Fruit fly (Drosophila melanogaster) whole organism, embryonic: ENCODE results near the gene mRpL51.

Experiments used
- C15 ChIP-seq: fragments of 200-800 bp; sonication (Bioruptor generic); IDR thresholded peaks from 3 replicates; pipeline ENCODE4 v1.3.6; 2022; ENCODE audit warnings: missing biosample characterization, missing genetic modification characterization
- CG10209 ChIP-seq: fragments of 200-800 bp; sonication (Bioruptor generic); optimal IDR thresholded peaks from 3 replicates; lab custom pipeline; 2017; ENCODE audit warnings: missing biosample characterization, mild to moderate bottlenecking, missing genetic modification characterization, missing genetic modification reagents
- CG11085 ChIP-seq: fragments of 200-800 bp; sonication (Bioruptor generic); IDR thresholded peaks from 2 replicates; pipeline ENCODE4 v1.3.6; 2022; ENCODE audit warnings: missing biosample characterization, missing genetic modification characterization
- CG12942 ChIP-seq: fragments of 200-800 bp; sonication (Bioruptor generic); optimal IDR thresholded peaks from 3 replicates; lab custom pipeline; 2016; ENCODE audit warnings: missing biosample characterization, missing genetic modification characterization
- CG13624 ChIP-seq: fragments of 200-800 bp; sonication (Bioruptor generic); optimal IDR thresholded peaks from 2 replicates; lab custom pipeline; 2016; ENCODE audit warnings: missing biosample characterization, missing genetic modification characterization
- CG1529 ChIP-seq: fragments of 200-800 bp; sonication (Bioruptor generic); optimal IDR thresholded peaks from 3 replicates; lab custom pipeline; 2018; ENCODE audit warnings: missing biosample characterization, missing genetic modification characterization
- CG1647 ChIP-seq: fragments of 200-800 bp; sonication (Bioruptor generic); optimal IDR thresholded peaks from 3 replicates; lab custom pipeline; 2016; ENCODE audit warnings: missing biosample characterization, missing genetic modification characterization
- CG17359 ChIP-seq: fragments of 200-800 bp; sonication (Bioruptor generic); optimal IDR thresholded peaks from 3 replicates; lab custom pipeline; 2018; ENCODE audit warnings: missing biosample characterization, mild to moderate bottlenecking, missing genetic modification characterization, moderate library complexity
- CG18764 ChIP-seq: fragments of 200-800 bp; sonication (Bioruptor generic); optimal IDR thresholded peaks from 3 replicates; lab custom pipeline; 2016; ENCODE audit warnings: missing biosample characterization, missing genetic modification characterization
- CG2129 ChIP-seq: fragments of 200-800 bp; sonication (Bioruptor generic); IDR thresholded peaks from 2 replicates; pipeline ENCODE4 v1.3.6; 2022; ENCODE audit warnings: missing biosample characterization, missing genetic modification characterization; ENCODE audit not compliant: partially characterized antibody
- CG2889 ChIP-seq: fragments of 200-800 bp; sonication (Bioruptor generic); IDR thresholded peaks from 3 replicates; pipeline ENCODE4 v1.3.6; 2022; ENCODE audit warnings: missing biosample characterization, missing genetic modification characterization
- CG31388 ChIP-seq: fragments of 200-800 bp; sonication (Bioruptor generic); optimal IDR thresholded peaks from 2 replicates; lab custom pipeline; 2016; ENCODE audit warnings: missing biosample characterization, missing genetic modification characterization
- CG31441 ChIP-seq: fragments of 200-800 bp; sonication (Bioruptor generic); IDR thresholded peaks from 2 replicates; pipeline ENCODE4 v1.3.6; 2022; ENCODE audit warnings: missing biosample characterization, missing genetic modification characterization
- CG3163 ChIP-seq: fragments of 200-800 bp; sonication (Bioruptor generic); optimal IDR thresholded peaks from 3 replicates; lab custom pipeline; 2016; ENCODE audit warnings: missing biosample characterization, missing genetic modification characterization
- CG32767 ChIP-seq: fragments of 200-800 bp; sonication (Bioruptor generic); IDR thresholded peaks from 2 replicates; pipeline ENCODE4 v1.3.6; 2022; ENCODE audit warnings: missing biosample characterization, missing genetic modification characterization
- CG3726 ChIP-seq: fragments of 200-800 bp; sonication (Bioruptor generic); IDR thresholded peaks from 3 replicates; pipeline ENCODE4, ENCODE4 v1.3.6; 2022; ENCODE audit warnings: missing biosample characterization, missing genetic modification characterization
- CG5953 ChIP-seq: fragments of 200-800 bp; sonication (Bioruptor generic); IDR thresholded peaks from 2 replicates; pipeline ENCODE4 v1.3.6; 2022; ENCODE audit warnings: missing biosample characterization, missing genetic modification characterization
- CG7839 ChIP-seq: fragments of 200-800 bp; sonication (Bioruptor generic); optimal IDR thresholded peaks from 3 replicates; lab custom pipeline; 2018; ENCODE audit warnings: missing biosample characterization, mild to moderate bottlenecking, missing genetic modification characterization, moderate library complexity
- CG8281 ChIP-seq: fragments of 200-800 bp; sonication (Bioruptor generic); optimal IDR thresholded peaks from 2 replicates; lab custom pipeline; 2018; ENCODE audit warnings: missing biosample characterization, mild to moderate bottlenecking, missing genetic modification characterization, moderate library complexity
- CG8478 ChIP-seq: fragments of >200 bp; optimal IDR thresholded peaks from 2 replicates; lab custom pipeline; 2018
- CG9727 ChIP-seq: fragments of 200-800 bp; sonication (Bioruptor generic); optimal IDR thresholded peaks from 3 replicates; lab custom pipeline; 2017; ENCODE audit warnings: missing biosample characterization, mild to moderate bottlenecking, missing genetic modification characterization
- CkIIα-i1 ChIP-seq: fragments of 200-800 bp; sonication (Bioruptor generic); IDR thresholded peaks from 2 replicates; pipeline ENCODE4 v1.3.6; 2022; ENCODE audit warnings: missing biosample characterization, missing genetic modification characterization
- D ChIP-seq, 2 experiments: fragments of 200-800 bp in 1 of 2; fragments of >200 bp in 1 of 2; sonication (Bioruptor generic) in 1 of 2; optimal IDR thresholded peaks; 2 replicates in 1 of 2; 3 replicates in 1 of 2; lab custom pipeline; 2017; ENCODE audit warnings: mild to moderate bottlenecking in 1 of 2, missing biosample characterization in 1 of 2, missing genetic modification characterization in 1 of 2, missing genetic modification reagents in 1 of 2
- D19A ChIP-seq: fragments of 200-800 bp; optimal IDR thresholded peaks from 3 replicates; lab custom pipeline; 2019; ENCODE audit warnings: missing biosample characterization, mild to moderate bottlenecking, missing genetic modification characterization, moderate library complexity
- E2f1 ChIP-seq: fragments of 200-800 bp; sonication (Bioruptor generic); IDR thresholded peaks from 2 replicates; pipeline ENCODE4 v1.3.6; 2022; ENCODE audit warnings: missing biosample characterization, missing genetic modification characterization
- Eip74EF ChIP-seq, 2 experiments: fragments of 200-800 bp in 1 of 2; fragments of >200 bp in 1 of 2; sonication (Bioruptor generic) in 1 of 2; optimal IDR thresholded peaks; 2 replicates each; lab custom pipeline; 2017 to 2019; ENCODE audit warnings: missing biosample characterization in 2 of 2, missing genetic modification characterization in 2 of 2, mild to moderate bottlenecking in 1 of 2, moderate library complexity in 1 of 2
- Fer3 ChIP-seq: fragments of 200-800 bp; sonication (Bioruptor generic); optimal IDR thresholded peaks from 2 replicates; lab custom pipeline; 2018; ENCODE audit warnings: missing biosample characterization, mild to moderate bottlenecking, missing genetic modification characterization, moderate library complexity
- MBD-R2 ChIP-seq: fragments of 200-800 bp; sonication (Bioruptor generic); IDR thresholded peaks from 2 replicates; pipeline ENCODE4 v1.3.6; 2022; ENCODE audit warnings: missing biosample characterization, missing genetic modification characterization
- Med ChIP-seq: fragments of 200-800 bp; sonication (Bioruptor generic); peaks from one replicate; lab custom pipeline; 2016; ENCODE audit warnings: missing biosample characterization, missing genetic modification characterization, mild to moderate bottlenecking, inconsistent platforms, moderate library complexity
- Oaz ChIP-seq: fragments of 200-800 bp; sonication (Bioruptor generic); IDR thresholded peaks from 2 replicates; pipeline ENCODE4 v1.3.6; 2022; ENCODE audit warnings: missing biosample characterization, missing genetic modification characterization
- Spps ChIP-seq: fragments of 200-800 bp; sonication (Bioruptor generic); optimal IDR thresholded peaks from 2 replicates; lab custom pipeline; 2018; ENCODE audit warnings: missing biosample characterization, mild to moderate bottlenecking, missing genetic modification characterization
- bab2 ChIP-seq: fragments of 200-800 bp; sonication (Bioruptor generic); optimal IDR thresholded peaks from 2 replicates; lab custom pipeline; 2016; ENCODE audit warnings: missing biosample characterization, missing genetic modification characterization
- bcd ChIP-seq: fragments of 200-800 bp; sonication (Bioruptor generic); optimal IDR thresholded peaks from 2 replicates; lab custom pipeline; 2017; ENCODE audit warnings: missing biosample characterization, mild to moderate bottlenecking, missing genetic modification characterization
- bsh ChIP-seq, 2 experiments: fragments of 200-800 bp; sonication (Bioruptor generic); optimal IDR thresholded peaks; 2 replicates each; lab custom pipeline; 2017 to 2018; ENCODE audit warnings: mild to moderate bottlenecking in 2 of 2, missing biosample characterization in 2 of 2, missing genetic modification characterization in 2 of 2, moderate library complexity in 1 of 2
- chn ChIP-seq: fragments of 200-800 bp; sonication (Bioruptor generic); optimal IDR thresholded peaks from 2 replicates; lab custom pipeline; 2016; ENCODE audit warnings: missing biosample characterization, missing genetic modification characterization
- corto ChIP-seq: fragments of 200-800 bp; sonication (Bioruptor generic); optimal IDR thresholded peaks from 2 replicates; lab custom pipeline; 2016; ENCODE audit warnings: missing biosample characterization, mild to moderate bottlenecking, missing genetic modification characterization, moderate library complexity
- croc ChIP-seq: fragments of 200-800 bp; sonication (Bioruptor generic); conservative IDR thresholded peaks from 3 replicates; pipeline ENCODE4 v1.3.6; 2022; ENCODE audit warnings: missing biosample characterization, missing genetic modification characterization
- dmrt99B ChIP-seq: fragments of 200-800 bp; sonication (Bioruptor generic); optimal IDR thresholded peaks from 2 replicates; lab custom pipeline; 2018; ENCODE audit warnings: missing biosample characterization, mild to moderate bottlenecking, missing genetic modification characterization, moderate library complexity
- dysf ChIP-seq: fragments of 200-800 bp; sonication (Bioruptor generic); IDR thresholded peaks from 3 replicates; pipeline ENCODE4 v1.3.6; 2022; ENCODE audit warnings: missing biosample characterization, missing genetic modification characterization
- eve ChIP-seq, 2 experiments: fragments of >200 bp; optimal IDR thresholded peaks; 2 replicates each; lab custom pipeline; 2017; ENCODE audit warnings: missing biosample characterization in 2 of 2, missing genetic modification characterization in 2 of 2
- ewg ChIP-seq: fragments of 200-800 bp; sonication (Bioruptor generic); optimal IDR thresholded peaks from 3 replicates; lab custom pipeline; 2017; ENCODE audit warnings: mild to moderate bottlenecking, missing biosample characterization, missing genetic modification reagents, missing genetic modification characterization
- gem ChIP-seq: fragments of 200-800 bp; sonication (Bioruptor generic); optimal IDR thresholded peaks from 2 replicates; lab custom pipeline; 2019; ENCODE audit warnings: missing biosample characterization, mild to moderate bottlenecking, missing genetic modification characterization, moderate library complexity
- grau ChIP-seq: fragments of 200-800 bp; optimal IDR thresholded peaks from 3 replicates; lab custom pipeline; 2019; ENCODE audit warnings: missing biosample characterization, mild to moderate bottlenecking, missing genetic modification characterization, moderate library complexity
- lola ChIP-seq, 3 experiments: fragments of >200 bp in 2 of 3; fragments of 200-800 bp in 1 of 3; sonication (Bioruptor generic) in 1 of 3; optimal IDR thresholded peaks; 2 replicates each; lab custom pipeline; 2017 to 2019; ENCODE audit warnings: missing biosample characterization in 3 of 3, missing genetic modification characterization in 3 of 3, mild to moderate bottlenecking in 1 of 3, moderate library complexity in 1 of 3
- row ChIP-seq: fragments of 200-800 bp; sonication (Bioruptor generic); IDR thresholded peaks from 3 replicates; pipeline ENCODE4 v1.3.6; 2022; ENCODE audit warnings: missing biosample characterization, missing genetic modification characterization
- salm ChIP-seq: fragments of 200-800 bp; sonication (Bioruptor generic); optimal IDR thresholded peaks from 2 replicates; lab custom pipeline; 2018; ENCODE audit warnings: missing biosample characterization, mild to moderate bottlenecking, missing genetic modification characterization
- tna ChIP-seq: fragments of 200-800 bp; sonication (Bioruptor generic); IDR thresholded peaks from 2 replicates; pipeline ENCODE4 v1.3.6; 2022; ENCODE audit warnings: missing biosample characterization, missing genetic modification characterization; ENCODE audit not compliant: partially characterized antibody
- trem ChIP-seq: fragments of 200-800 bp; optimal IDR thresholded peaks from 3 replicates; lab custom pipeline; 2019; ENCODE audit warnings: missing biosample characterization, mild to moderate bottlenecking, missing genetic modification characterization, moderate library complexity
- vnd ChIP-seq: fragments of 200-800 bp; sonication (Bioruptor generic); IDR thresholded peaks from 3 replicates; pipeline ENCODE4 v1.3.6; 2022; ENCODE audit warnings: missing biosample characterization, missing genetic modification characterization; ENCODE audit not compliant: partially characterized antibody
- zf30C ChIP-seq: fragments of 200-800 bp; sonication (Bioruptor generic); optimal IDR thresholded peaks from 3 replicates; lab custom pipeline; 2018; ENCODE audit warnings: missing biosample characterization, mild to moderate bottlenecking, missing genetic modification characterization

Gene mRpL51

dm6 chr2L:8552472-8552871 lies 35.3 kb upstream of the mRpL51 start (continued):
- TF ChIP-seq bcd (GFP tag; lab: Kevin White, UChicago) (no peak), D (optimal IDR thresholded peaks at IDR 0.05; lab: Kevin White, UChicago) (no peak), D (GFP tag; optimal IDR thresholded peaks at IDR 0.05; lab: Kevin White, UChicago) (peak; percentile 32), Oaz (GFP tag; lab: Robert Waterston, UW) (0 out of 2 replicates have a peak, but pooled peaks have one; percentile 6), CG3726 (GFP tag; lab: Robert Waterston, UW) (no peak), CG1647 (peak; percentile 37), chn (GFP tag; lab: Kevin White, UChicago) (no peak), CG31441 (GFP tag; lab: Robert Waterston, UW) (peak; percentile 63), CG32767 (GFP tag; lab: Robert Waterston, UW) (no peak), D19A (tag; lab: Kevin White, UChicago) (peak; percentile 26), Eip74EF (GFP tag; optimal IDR thresholded peaks at IDR 0.05; lab: Kevin White, UChicago) (no peak), MBD-R2 (GFP tag; lab: Robert Waterston, UW) (no peak), CG13624 (GFP tag; lab: Kevin White, UChicago) (no peak), CG3163 (GFP tag; lab: Kevin White, UChicago) (no peak), CG10209 (GFP tag; lab: Kevin White, UChicago) (peak; percentile 9), Fer3 (tag; lab: Kevin White, UChicago) (peak; percentile 11), CG2129 (no peak), CG18764 (peak; percentile 8), CG12942 (GFP tag; lab: Kevin White, UChicago) (peak; percentile 3), zf30C (GFP tag; lab: Kevin White, UChicago) (no peak), trem (peak; percentile 29), vnd (GFP tag; lab: Robert Waterston, UW) (no peak), salm (no peak), C15 (GFP tag; lab: Robert Waterston, UW) (no peak), CG11085 (GFP tag; lab: Robert Waterston, UW) (no peak), gem (tag; lab: Kevin White, UChicago) (peak; percentile 51), CG5953 (GFP tag; lab: Robert Waterston, UW) (0 out of 2 replicates have a peak, but pooled peaks have one; percentile 26), bab2 (GFP tag; lab: Kevin White, UChicago) (no peak), Med (GFP tag; lab: Kevin White, UChicago) (peak; percentile 15), CG31388 (GFP tag; lab: Kevin White, UChicago) (no peak), CG9727 (GFP tag; lab: Kevin White, UChicago) (peak; percentile 36), CG8478 (lab: Kevin White, UChicago) (no peak), corto (GFP tag; lab: Kevin White, UChicago) (no peak), tna (no peak), CG8281 (tag; lab: Kevin White, UChicago) (no peak), CG1529 (GFP tag; lab: Kevin White, UChicago) (peak; percentile 4), bsh (GFP tag; optimal IDR thresholded peaks at IDR 0.05; lab: Kevin White, UChicago) (peak in 1 of 2 experiments; percentile 75), CG17359 (peak; percentile 47), Spps (tag; lab: Kevin White, UChicago) (peak; percentile 41), croc (GFP tag; lab: Robert Waterston, UW) (0 out of 3 replicates have a peak, but pooled peaks have one; percentile 33), E2f1 (GFP tag; lab: Robert Waterston, UW) (peak; percentile 21; the same call in 1 of the 2 replicates), row (GFP tag; lab: Robert Waterston, UW) (peak; percentile 47; the same call in 2 of the 3 replicates), dmrt99B (tag; lab: Kevin White, UChicago) (peak; percentile 67), CG7839 (peak; percentile 61), CkIIα-i1 (GFP tag; lab: Robert Waterston, UW) (no peak), CG2889 (GFP tag; lab: Robert Waterston, UW) (no peak), grau (tag; lab: Kevin White, UChicago) (peak; percentile 28), ewg (GFP tag; lab: Kevin White, UChicago) (peak; percentile 18), dysf (no peak), lola (GFP tag; optimal IDR thresholded peaks at IDR 0.05; lab: Kevin White, UChicago) (peak in 1 of 3 experiments; percentile 42), eve (GFP tag; optimal IDR thresholded peaks at IDR 0.05; lab: Kevin White, UChicago) (no peak)
